Fruit fly (Drosophila melanogaster) whole organism, embryonic: ENCODE measurements around the gene ATPsynD.

ENCODE experiments used
- Adf1 ChIP-seq: fragments of 200-800 bp; sonication (Bioruptor generic); IDR thresholded peaks from 2 replicates; pipeline ENCODE4 v1.3.6; 2022; ENCODE audit warnings: missing biosample characterization, missing genetic modification characterization
- CG10267 ChIP-seq: fragments of 200-800 bp; sonication (Bioruptor generic); optimal IDR thresholded peaks from 2 replicates; lab custom pipeline; 2018; ENCODE audit warnings: missing biosample characterization, mild to moderate bottlenecking, missing genetic modification characterization, moderate library complexity
- CG11085 ChIP-seq: fragments of 200-800 bp; sonication (Bioruptor generic); IDR thresholded peaks from 2 replicates; pipeline ENCODE4 v1.3.6; 2022; ENCODE audit warnings: missing biosample characterization, missing genetic modification characterization
- CG11093 ChIP-seq: fragments of 200-800 bp; sonication (Bioruptor generic); IDR thresholded peaks from 3 replicates; pipeline ENCODE4 v1.3.6; 2022; ENCODE audit warnings: missing biosample characterization, missing genetic modification characterization
- CG11695 ChIP-seq: fragments of 200-800 bp; sonication (Bioruptor generic); IDR thresholded peaks from 3 replicates; pipeline ENCODE4 v1.3.6; 2022; ENCODE audit warnings: missing biosample characterization, missing genetic modification characterization
- CG12299 ChIP-seq: fragments of 200-800 bp; sonication (Bioruptor generic); optimal IDR thresholded peaks from 2 replicates; lab custom pipeline; 2018; ENCODE audit warnings: missing biosample characterization, mild to moderate bottlenecking, missing genetic modification characterization
- CG13296 ChIP-seq: fragments of 200-800 bp; sonication (Bioruptor generic); optimal IDR thresholded peaks from 3 replicates; lab custom pipeline; 2018; ENCODE audit warnings: missing biosample characterization, mild to moderate bottlenecking, missing genetic modification characterization
- CG14441 ChIP-seq: fragments of 200-800 bp; sonication (Bioruptor generic); IDR thresholded peaks from 2 replicates; pipeline ENCODE4 v1.3.6; 2022; ENCODE audit warnings: missing biosample characterization, missing genetic modification characterization
- CG14860 ChIP-seq: fragments of 200-800 bp; sonication (Bioruptor generic); IDR thresholded peaks from 3 replicates; pipeline ENCODE4 v1.3.6; 2022; ENCODE audit warnings: missing biosample characterization, missing genetic modification characterization; ENCODE audit not compliant: partially characterized antibody
- CG15696 ChIP-seq: fragments of 200-800 bp; sonication (Bioruptor generic); optimal IDR thresholded peaks from 2 replicates; lab custom pipeline; 2019; ENCODE audit warnings: missing biosample characterization, mild to moderate bottlenecking, missing genetic modification characterization, moderate library complexity
- CG1602 ChIP-seq: fragments of 200-800 bp; sonication (Bioruptor generic); optimal IDR thresholded peaks from 3 replicates; lab custom pipeline; 2016; ENCODE audit warnings: missing biosample characterization, missing genetic modification characterization
- CG17328 ChIP-seq: fragments of 200-800 bp; sonication (Bioruptor generic); IDR thresholded peaks from 2 replicates; pipeline ENCODE4 v1.3.6; 2022; ENCODE audit warnings: missing biosample characterization, missing genetic modification characterization
- CG17359 ChIP-seq: fragments of 200-800 bp; sonication (Bioruptor generic); optimal IDR thresholded peaks from 3 replicates; lab custom pipeline; 2018; ENCODE audit warnings: missing biosample characterization, mild to moderate bottlenecking, missing genetic modification characterization, moderate library complexity
- CG18262 ChIP-seq: fragments of 200-800 bp; optimal IDR thresholded peaks from 3 replicates; lab custom pipeline; 2019; ENCODE audit warnings: missing biosample characterization, mild to moderate bottlenecking, missing genetic modification characterization, moderate library complexity
- CG2712 ChIP-seq: fragments of 200-800 bp; optimal IDR thresholded peaks from 3 replicates; lab custom pipeline; 2019; ENCODE audit warnings: missing biosample characterization, mild to moderate bottlenecking, missing genetic modification characterization, moderate library complexity
- CG6272 ChIP-seq: fragments of 200-800 bp; sonication (Bioruptor generic); IDR thresholded peaks from 2 replicates; pipeline ENCODE4 v1.3.6; 2022; ENCODE audit warnings: missing biosample characterization, missing genetic modification characterization
- CG7786 ChIP-seq: fragments of 200-800 bp; sonication (Bioruptor generic); optimal IDR thresholded peaks from 2 replicates; lab custom pipeline; 2016; ENCODE audit warnings: missing biosample characterization, missing genetic modification characterization
- CG7987 ChIP-seq: fragments of 200-800 bp; sonication (Bioruptor generic); optimal IDR thresholded peaks from 2 replicates; lab custom pipeline; 2018; ENCODE audit warnings: missing biosample characterization, mild to moderate bottlenecking, missing genetic modification characterization, moderate library complexity
- CoRest ChIP-seq: fragments of 200-800 bp; sonication (Bioruptor generic); optimal IDR thresholded peaks from 3 replicates; lab custom pipeline; 2018; ENCODE audit warnings: missing biosample characterization, mild to moderate bottlenecking, missing genetic modification characterization, moderate library complexity
- Eip74EF ChIP-seq, 2 experiments: fragments of 200-800 bp in 1 of 2; fragments of >200 bp in 1 of 2; sonication (Bioruptor generic) in 1 of 2; optimal IDR thresholded peaks; 2 replicates each; lab custom pipeline; 2017 to 2019; ENCODE audit warnings: missing biosample characterization in 2 of 2, missing genetic modification characterization in 2 of 2, mild to moderate bottlenecking in 1 of 2, moderate library complexity in 1 of 2
- Hmr ChIP-seq: fragments of 200-800 bp; sonication (Bioruptor generic); optimal IDR thresholded peaks from 3 replicates; lab custom pipeline; 2017; ENCODE audit warnings: mild to moderate bottlenecking, missing biosample characterization, missing genetic modification reagents, missing genetic modification characterization
- Lim3 ChIP-seq: fragments of 200-800 bp; sonication (Bioruptor generic); IDR thresholded peaks from 2 replicates; pipeline ENCODE4 v1.3.6; 2022; ENCODE audit warnings: missing biosample characterization, missing genetic modification characterization
- Meics ChIP-seq: fragments of 200-800 bp; sonication (Bioruptor generic); optimal IDR thresholded peaks from 2 replicates; lab custom pipeline; 2017; ENCODE audit warnings: missing biosample characterization, mild to moderate bottlenecking, missing genetic modification characterization
- Mrtf ChIP-seq: fragments of 200-800 bp; sonication (Bioruptor generic); IDR thresholded peaks from 3 replicates; pipeline ENCODE4 v1.3.6; 2022; ENCODE audit warnings: missing biosample characterization, missing genetic modification characterization
- NFAT ChIP-seq: fragments of 200-800 bp; sonication (Bioruptor generic); IDR thresholded peaks from 2 replicates; pipeline ENCODE4 v1.3.6; 2022; ENCODE audit warnings: missing biosample characterization, missing genetic modification characterization
- Neu2 ChIP-seq: fragments of 200-800 bp; sonication (Bioruptor generic); optimal IDR thresholded peaks from 3 replicates; lab custom pipeline; 2016; ENCODE audit warnings: missing biosample characterization, missing genetic modification characterization, borderline replicate concordance
- Sox102F ChIP-seq: fragments of 200-800 bp; sonication (Bioruptor generic); optimal IDR thresholded peaks from 2 replicates; lab custom pipeline; 2018; ENCODE audit warnings: missing biosample characterization, mild to moderate bottlenecking, missing genetic modification characterization, moderate library complexity
- Sry-β ChIP-seq: fragments of 200-800 bp; sonication (Bioruptor generic); optimal IDR thresholded peaks from 2 replicates; lab custom pipeline; 2018; ENCODE audit warnings: missing biosample characterization, mild to moderate bottlenecking, missing genetic modification characterization, moderate library complexity
- Sry-δ ChIP-seq: fragments of 200-800 bp; sonication (Bioruptor generic); optimal IDR thresholded peaks from 2 replicates; lab custom pipeline; 2016; ENCODE audit warnings: missing biosample characterization, missing genetic modification characterization
- Xbp1 ChIP-seq: fragments of 200-800 bp; sonication (Bioruptor generic); optimal IDR thresholded peaks from 3 replicates; lab custom pipeline; 2016; ENCODE audit warnings: missing biosample characterization, mild to moderate bottlenecking, missing genetic modification characterization
- chn ChIP-seq: fragments of 200-800 bp; sonication (Bioruptor generic); optimal IDR thresholded peaks from 2 replicates; lab custom pipeline; 2016; ENCODE audit warnings: missing biosample characterization, missing genetic modification characterization
- crp ChIP-seq, 2 experiments: fragments of 200-800 bp; sonication (Bioruptor generic); optimal IDR thresholded peaks; 2 replicates in 1 of 2; 3 replicates in 1 of 2; lab custom pipeline; 2017; ENCODE audit warnings: missing biosample characterization in 2 of 2, missing genetic modification characterization in 2 of 2, mild to moderate bottlenecking in 1 of 2, moderate library complexity in 1 of 2
- ewg ChIP-seq: fragments of 200-800 bp; sonication (Bioruptor generic); optimal IDR thresholded peaks from 3 replicates; lab custom pipeline; 2017; ENCODE audit warnings: mild to moderate bottlenecking, missing biosample characterization, missing genetic modification reagents, missing genetic modification characterization
- eyg ChIP-seq: fragments of 200-800 bp; sonication (Bioruptor generic); optimal IDR thresholded peaks from 3 replicates; lab custom pipeline; 2016; ENCODE audit warnings: missing biosample characterization, missing genetic modification characterization
- gcm ChIP-seq: fragments of 200-800 bp; sonication (Bioruptor generic); optimal IDR thresholded peaks from 2 replicates; lab custom pipeline; 2019; ENCODE audit warnings: missing biosample characterization, mild to moderate bottlenecking, missing genetic modification characterization, moderate library complexity
- grau ChIP-seq: fragments of 200-800 bp; optimal IDR thresholded peaks from 3 replicates; lab custom pipeline; 2019; ENCODE audit warnings: missing biosample characterization, mild to moderate bottlenecking, missing genetic modification characterization, moderate library complexity
- gsb ChIP-seq: fragments of 200-800 bp; sonication (Bioruptor generic); IDR thresholded peaks from 2 replicates; pipeline ENCODE4 v1.3.6; 2022; ENCODE audit warnings: missing biosample characterization, missing genetic modification characterization
- h ChIP-seq: fragments of >200 bp; optimal IDR thresholded peaks from 2 replicates; lab custom pipeline; 2017
- ind ChIP-seq: fragments of 200-800 bp; sonication (Bioruptor generic); optimal IDR thresholded peaks from 3 replicates; lab custom pipeline; 2016; ENCODE audit warnings: missing biosample characterization, missing genetic modification characterization
- inv ChIP-seq: fragments of 200-800 bp; sonication (Bioruptor generic); IDR thresholded peaks from 2 replicates; pipeline ENCODE4 v1.3.6; 2022; ENCODE audit warnings: missing biosample characterization, missing genetic modification characterization; ENCODE audit not compliant: partially characterized antibody
- jigr1 ChIP-seq: fragments of 200-800 bp; sonication (Bioruptor generic); IDR thresholded peaks from 3 replicates; pipeline ENCODE4 v1.3.6; 2022; ENCODE audit warnings: missing biosample characterization, missing genetic modification characterization
- kah ChIP-seq: fragments of 200-800 bp; sonication (Bioruptor generic); optimal IDR thresholded peaks from 2 replicates; lab custom pipeline; 2018; ENCODE audit warnings: missing biosample characterization, mild to moderate bottlenecking, missing genetic modification characterization
- ken ChIP-seq: fragments of 200-800 bp; sonication (Bioruptor generic); IDR thresholded peaks from 3 replicates; pipeline ENCODE4 v1.3.6; 2022; ENCODE audit warnings: missing biosample characterization, missing genetic modification characterization
- luna ChIP-seq: fragments of 200-800 bp; sonication (Bioruptor generic); optimal IDR thresholded peaks from 2 replicates; lab custom pipeline; 2016; ENCODE audit warnings: missing biosample characterization, missing genetic modification characterization
- oc ChIP-seq: fragments of 200-800 bp; sonication (Bioruptor generic); optimal IDR thresholded peaks from 2 replicates; lab custom pipeline; 2018; ENCODE audit warnings: missing biosample characterization, mild to moderate bottlenecking, missing genetic modification characterization, moderate library complexity
- pzg ChIP-seq: fragments of 200-800 bp; sonication (Bioruptor generic); optimal IDR thresholded peaks from 3 replicates; lab custom pipeline; 2018; ENCODE audit warnings: missing biosample characterization, mild to moderate bottlenecking, missing genetic modification characterization, moderate library complexity
- ranshi ChIP-seq: fragments of 200-800 bp; sonication (Bioruptor generic); IDR thresholded peaks from 2 replicates; pipeline ENCODE4 v1.3.6; 2022; ENCODE audit warnings: missing biosample characterization, missing genetic modification characterization
- sima ChIP-seq: fragments of 200-800 bp; sonication (Bioruptor generic); optimal IDR thresholded peaks from 2 replicates; lab custom pipeline; 2016; ENCODE audit warnings: missing biosample characterization, missing genetic modification characterization
- so ChIP-seq: fragments of 200-800 bp; sonication (Bioruptor generic); IDR thresholded peaks from 3 replicates; pipeline ENCODE4 v1.3.6; 2022; ENCODE audit warnings: missing biosample characterization, missing genetic modification characterization
- tgo ChIP-seq: fragments of 200-800 bp; sonication (Bioruptor generic); IDR thresholded peaks from 3 replicates; pipeline ENCODE4 v1.3.6; 2022; ENCODE audit warnings: missing biosample characterization, missing genetic modification characterization
- ttk ChIP-seq: fragments of 200-800 bp; sonication (Bioruptor generic); IDR thresholded peaks from 2 replicates; pipeline ENCODE4 v2.1.2; 2022; ENCODE audit warnings: missing biosample characterization, missing genetic modification characterization
- zen2 ChIP-seq: fragments of 200-800 bp; sonication (Bioruptor generic); IDR thresholded peaks from 3 replicates; pipeline ENCODE4 v1.3.6; 2022; ENCODE audit warnings: missing biosample characterization, missing genetic modification characterization; ENCODE audit not compliant: partially characterized antibody

ATPsynD gene

DNA sequence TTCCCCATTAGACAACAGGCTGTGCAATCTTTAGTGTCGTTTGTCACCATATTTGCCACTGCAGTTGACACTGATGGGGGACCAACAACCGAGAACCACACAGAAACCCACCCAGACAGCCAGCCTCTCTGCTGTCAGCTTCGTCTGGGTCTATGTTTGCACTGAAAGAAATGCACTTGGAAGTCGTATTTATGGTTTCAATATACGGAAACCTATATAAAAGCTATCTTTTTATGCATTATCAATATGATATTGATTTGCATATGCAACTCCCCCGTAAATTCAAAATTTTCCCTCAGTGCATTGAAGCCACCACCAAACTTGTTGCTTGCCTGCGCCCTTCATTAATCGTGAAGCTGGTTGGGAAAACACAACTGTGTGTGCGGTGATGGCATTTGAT, 20.6 kb upstream of the ATPsynD start (continued):
- TF ChIP-seq inv (GFP tag; lab: Robert Waterston, UW), result no peak
- TF ChIP-seq CG17359 (tag; lab: Kevin White, UChicago), result no peak
- TF ChIP-seq CG12299 (tag; lab: Kevin White, UChicago), result no peak
- no peak for TF ChIP-seq Sry-δ (GFP tag; lab: Kevin White, UChicago)
- no peak for TF ChIP-seq CG6272 (GFP tag; lab: Robert Waterston, UW)
- TF ChIP-seq so, result no peak
- TF ChIP-seq Sry-β (GFP tag; lab: Kevin White, UChicago), result no peak
- TF ChIP-seq luna (GFP tag; lab: Kevin White, UChicago), result no peak
- no peak for TF ChIP-seq CG7786 (GFP tag; lab: Kevin White, UChicago)
- no peak for TF ChIP-seq Hmr
- no peak for TF ChIP-seq sima (GFP tag; lab: Kevin White, UChicago)
- TF ChIP-seq gsb (GFP tag; lab: Robert Waterston, UW), result no peak
- TF ChIP-seq ind (GFP tag; lab: Kevin White, UChicago), result no peak
- no peak for TF ChIP-seq CG15696
- TF ChIP-seq CoRest (tag; lab: Kevin White, UChicago), result no peak
- no peak for TF ChIP-seq jigr1 (GFP tag; lab: Robert Waterston, UW)
- no peak for TF ChIP-seq tgo (GFP tag; lab: Robert Waterston, UW)
- TF ChIP-seq Neu2 (GFP tag; lab: Kevin White, UChicago), result no peak
- TF ChIP-seq NFAT, result no peak
- TF ChIP-seq CG14441, result 0 out of 2 replicates have a peak, but pooled peaks have one; percentile 25
- no peak for TF ChIP-seq h (lab: Kevin White, UChicago)
- no peak for TF ChIP-seq Lim3 (GFP tag; lab: Robert Waterston, UW)
- TF ChIP-seq Eip74EF (GFP tag; optimal IDR thresholded peaks at IDR 0.05; lab: Kevin White, UChicago), result no peak
- no peak for TF ChIP-seq pzg (GFP tag; lab: Kevin White, UChicago)
- peak; percentile 35 for TF ChIP-seq CG18262
- TF ChIP-seq Sox102F (GFP tag; lab: Kevin White, UChicago), result peak; percentile 7
- no peak for TF ChIP-seq CG11093 (GFP tag; lab: Robert Waterston, UW)
- TF ChIP-seq Adf1 (GFP tag; lab: Robert Waterston, UW), result no peak
- peak; percentile 19 for TF ChIP-seq Xbp1 (GFP tag; lab: Kevin White, UChicago)
- TF ChIP-seq crp (GFP tag; optimal IDR thresholded peaks at IDR 0.05; lab: Kevin White, UChicago), result no peak
- TF ChIP-seq grau (tag; lab: Kevin White, UChicago), result no peak
- no peak for TF ChIP-seq CG14860 (GFP tag; lab: Robert Waterston, UW)
- no peak for TF ChIP-seq CG10267 (tag; lab: Kevin White, UChicago)
- no peak for TF ChIP-seq CG1602 (GFP tag; lab: Kevin White, UChicago)
- TF ChIP-seq gcm (GFP tag; lab: Kevin White, UChicago), result peak; percentile 26
- no peak for TF ChIP-seq Mrtf
- TF ChIP-seq ewg, result no peak
- TF ChIP-seq CG13296 (GFP tag; lab: Kevin White, UChicago), result no peak
- no peak for TF ChIP-seq CG11085
- TF ChIP-seq CG11695 (GFP tag; lab: Robert Waterston, UW), result no peak
- TF ChIP-seq CG2712 (tag; lab: Kevin White, UChicago), result peak; percentile 47
- TF ChIP-seq eyg (GFP tag; lab: Kevin White, UChicago), result no peak
- TF ChIP-seq chn (GFP tag; lab: Kevin White, UChicago), result peak; percentile 32
- TF ChIP-seq ttk (GFP tag; lab: Robert Waterston, UW), result peak; percentile 37; the same call in 1 of the 2 replicates
- no peak for TF ChIP-seq CG7987 (GFP tag; lab: Kevin White, UChicago)
- TF ChIP-seq Meics (GFP tag; lab: Kevin White, UChicago), result no peak
- TF ChIP-seq zen2, result no peak
- TF ChIP-seq CG17328, result peak; percentile 64
- no peak for TF ChIP-seq oc
- TF ChIP-seq kah, result no peak
- TF ChIP-seq ken (GFP tag; lab: Robert Waterston, UW), result peak; percentile 40; the same call in 1 of the 3 replicates
- peak; percentile 34; the same call in 1 of the 2 replicates for TF ChIP-seq ranshi
